Fruit fly (Drosophila melanogaster): Measurements from ENCODE around the gene Prtl99C.

- TF ChIP-seq Pif1B (GFP tag; optimal IDR thresholded peaks at IDR 0.05) (no peak), EcR (GFP tag; optimal IDR thresholded peaks at IDR 0.05) (no peak), fd96Ca (GFP tag; IDR thresholded peaks at IDR 0.05) (no peak), CG10348 (GFP tag; IDR thresholded peaks at IDR 0.05) (no peak), CG34367 (tag; optimal IDR thresholded peaks at IDR 0.05) (no peak)
These were observed 438 bp downstream of the Prtl99C start, which contains the start of gene CG42592 for dm6 chr3R:29836188-29836587.

Data from whole organism, pupa.